Worm (Caenorhabditis elegans) whole organism, late embryonic: Measurements from ENCODE around the gene dnj-11.

ENCODE experiments used
- T23F11.4 ChIP-seq: fragments of 200-800 bp; sonication (Bioruptor generic); optimal IDR thresholded peaks from 2 replicates; lab custom pipeline; 2018; ENCODE audit warnings: mild to moderate bottlenecking, missing genetic modification characterization, missing compliant biosample characterization
- ceh-34 ChIP-seq: sonication (generic microtip); optimal IDR thresholded peaks from 2 replicates; lab custom pipeline; 2016; ENCODE audit warnings: mild to moderate bottlenecking, missing genetic modification characterization, missing compliant biosample characterization
- elt-2 ChIP-seq: sonication (generic microtip); optimal IDR thresholded peaks from 2 replicates; lab custom pipeline; 2016; ENCODE audit warnings: missing genetic modification reagents, missing genetic modification characterization, missing compliant biosample characterization
- ets-4 ChIP-seq: sonication (generic microtip); optimal IDR thresholded peaks from 2 replicates; lab custom pipeline; 2016; ENCODE audit warnings: missing genetic modification characterization, missing compliant biosample characterization
- fkh-10 ChIP-seq: fragments of 150-350 bp; optimal IDR thresholded peaks from 2 replicates; lab custom pipeline; 2014; ENCODE audit warnings: missing biosample characterization, missing genetic modification reagents, missing genetic modification characterization
- nfya-1 ChIP-seq: sonication (generic microtip); optimal IDR thresholded peaks from 2 replicates; lab custom pipeline; 2017; ENCODE audit warnings: missing genetic modification characterization, mild to moderate bottlenecking, missing compliant biosample characterization, antibody characterized with exemption, moderate library complexity
- nhr-11 ChIP-seq: fragments of 150-350 bp; optimal IDR thresholded peaks from 2 replicates; lab custom pipeline; 2014; ENCODE audit warnings: missing biosample characterization, missing genetic modification characterization
- nhr-232 ChIP-seq: sonication (generic microtip); optimal IDR thresholded peaks from 2 replicates; lab custom pipeline; 2016; ENCODE audit warnings: missing genetic modification characterization, missing compliant biosample characterization
- rnt-1 ChIP-seq: sonication (generic microtip); optimal IDR thresholded peaks from 2 replicates; lab custom pipeline; 2016; ENCODE audit warnings: missing genetic modification characterization, missing compliant biosample characterization
- sdc-2 ChIP-seq: sonication (generic microtip); optimal IDR thresholded peaks from 2 replicates; lab custom pipeline; 2016; ENCODE audit warnings: missing genotype, missing genetic modification characterization, missing compliant biosample characterization
- tbx-2 ChIP-seq: sonication (generic microtip); optimal IDR thresholded peaks from 2 replicates; lab custom pipeline; 2016; ENCODE audit warnings: missing genetic modification characterization, missing compliant biosample characterization
- unc-55 ChIP-seq: sonication (generic microtip); optimal IDR thresholded peaks from 2 replicates; lab custom pipeline; 2017; ENCODE audit warnings: missing biosample characterization, missing genetic modification reagents, missing genetic modification characterization

ce11 chrIV:6577914-6578313 lies 7.8 kb upstream of the dnj-11 start, which contains the start of gene C43G2.3:
- TF ChIP-seq fkh-10 (GFP tag; lab: Kevin White, UChicago), result no peak
- TF ChIP-seq nfya-1 (tag; lab: Kevin White, UChicago), result no peak
- TF ChIP-seq sdc-2 (tag; lab: Kevin White, UChicago), result no peak
- TF ChIP-seq rnt-1 (tag; lab: Kevin White, UChicago), result no peak
- TF ChIP-seq T23F11.4, result no peak
- TF ChIP-seq tbx-2 (tag; lab: Kevin White, UChicago), result no peak
- no peak for TF ChIP-seq elt-2 (tag; lab: Kevin White, UChicago)
- no peak for TF ChIP-seq ets-4 (tag; lab: Kevin White, UChicago)
- TF ChIP-seq ceh-34 (tag; lab: Kevin White, UChicago), result no peak
- no peak for TF ChIP-seq unc-55
- no peak for TF ChIP-seq nhr-11 (tag; lab: Kevin White, UChicago)
- TF ChIP-seq nhr-232 (tag; lab: Kevin White, UChicago), result no peak
